Worm (Caenorhabditis elegans) whole organism, late embryonic: Measurements from ENCODE around the gene irld-56.

Experiments
- C08G9.2 ChIP-seq: sonication (generic microtip); optimal IDR thresholded peaks from 2 replicates; lab custom pipeline; 2016; ENCODE audit warnings: mild to moderate bottlenecking, missing genetic modification characterization, moderate library complexity, missing compliant biosample characterization
- C38D4.7 ChIP-seq: fragments of 200-800 bp; sonication (Bioruptor generic); optimal IDR thresholded peaks from 2 replicates; lab custom pipeline; 2018; ENCODE audit warnings: mild to moderate bottlenecking, missing genetic modification characterization, moderate library complexity, missing compliant biosample characterization
- F13H6.1 ChIP-seq: sonication (generic microtip); optimal IDR thresholded peaks from 2 replicates; lab custom pipeline; 2016; ENCODE audit warnings: missing genetic modification characterization, missing compliant biosample characterization
- T23F11.4 ChIP-seq: fragments of 200-800 bp; sonication (Bioruptor generic); optimal IDR thresholded peaks from 2 replicates; lab custom pipeline; 2018; ENCODE audit warnings: mild to moderate bottlenecking, missing genetic modification characterization, missing compliant biosample characterization
- Y22D7AL.16 ChIP-seq: sonication (generic microtip); optimal IDR thresholded peaks from 2 replicates; lab custom pipeline; 2016; ENCODE audit warnings: missing genetic modification characterization, missing compliant biosample characterization
- ama-1 ChIP-seq: fragments of 150-350 bp; optimal IDR thresholded peaks from 2 replicates; lab custom pipeline; 2014
- ceh-18 ChIP-seq: sonication (generic microtip); optimal IDR thresholded peaks from 2 replicates; lab custom pipeline; 2016; ENCODE audit warnings: missing genetic modification characterization, missing compliant biosample characterization
- ceh-19 ChIP-seq: fragments of 200-800 bp; sonication (Bioruptor generic); optimal IDR thresholded peaks from 2 replicates; lab custom pipeline; 2018; ENCODE audit warnings: mild to moderate bottlenecking, missing genetic modification characterization, missing compliant biosample characterization
- ceh-22 ChIP-seq: sonication (generic microtip); optimal IDR thresholded peaks from 2 replicates; lab custom pipeline; 2017; ENCODE audit warnings: missing biosample characterization, missing genetic modification characterization
- ceh-24 ChIP-seq: sonication (generic microtip); optimal IDR thresholded peaks from 2 replicates; lab custom pipeline; 2016; ENCODE audit warnings: mild to moderate bottlenecking, missing genetic modification characterization, missing compliant biosample characterization
- ceh-34 ChIP-seq: sonication (generic microtip); optimal IDR thresholded peaks from 2 replicates; lab custom pipeline; 2016; ENCODE audit warnings: mild to moderate bottlenecking, missing genetic modification characterization, missing compliant biosample characterization
- ceh-45 ChIP-seq: fragments of 200-800 bp; sonication (Bioruptor generic); IDR thresholded peaks from 2 replicates; pipeline ENCODE4 v1.3.6; 2022; ENCODE audit warnings: missing genetic modification reagents, missing genetic modification characterization, missing compliant biosample characterization
- ceh-48 ChIP-seq: sonication (generic microtip); optimal IDR thresholded peaks from 2 replicates; lab custom pipeline; 2016; ENCODE audit warnings: missing genetic modification characterization, inconsistent platforms, missing compliant biosample characterization
- ceh-9 ChIP-seq: sonication (generic microtip); optimal IDR thresholded peaks from 2 replicates; lab custom pipeline; 2016; ENCODE audit warnings: mild to moderate bottlenecking, missing genetic modification characterization, inconsistent platforms, missing compliant biosample characterization
- che-1 ChIP-seq: sonication (generic microtip); optimal IDR thresholded peaks from 2 replicates; lab custom pipeline; 2016; ENCODE audit warnings: mild to moderate bottlenecking, missing genetic modification characterization, missing compliant biosample characterization
- dmd-4 ChIP-seq: sonication (generic microtip); optimal IDR thresholded peaks from 2 replicates; lab custom pipeline; 2016; ENCODE audit warnings: borderline replicate concordance, missing genetic modification characterization, missing compliant biosample characterization
- dve-1 ChIP-seq: sonication (generic microtip); optimal IDR thresholded peaks from 2 replicates; lab custom pipeline; 2017; ENCODE audit warnings: antibody characterized with exemption, mild to moderate bottlenecking, missing genetic modification characterization, missing compliant biosample characterization
- ets-4 ChIP-seq: sonication (generic microtip); optimal IDR thresholded peaks from 2 replicates; lab custom pipeline; 2016; ENCODE audit warnings: missing genetic modification characterization, missing compliant biosample characterization
- fax-1 ChIP-seq: sonication (generic microtip); optimal IDR thresholded peaks from 2 replicates; lab custom pipeline; 2016; ENCODE audit warnings: missing genotype, missing genetic modification characterization, missing compliant biosample characterization
- fkh-10 ChIP-seq: fragments of 150-350 bp; optimal IDR thresholded peaks from 2 replicates; lab custom pipeline; 2014; ENCODE audit warnings: missing biosample characterization, missing genetic modification reagents, missing genetic modification characterization
- gmeb-2 ChIP-seq: sonication (generic microtip); optimal IDR thresholded peaks from 2 replicates; lab custom pipeline; 2016; ENCODE audit warnings: missing genetic modification characterization, inconsistent platforms, missing compliant biosample characterization
- hlh-30 ChIP-seq: sonication (generic microtip); optimal IDR thresholded peaks from 2 replicates; lab custom pipeline; 2017; ENCODE audit warnings: antibody characterized with exemption, missing genetic modification characterization, missing compliant biosample characterization; ENCODE audit not compliant: insufficient read depth
- hlh-6 ChIP-seq: sonication (generic microtip); optimal IDR thresholded peaks from 2 replicates; lab custom pipeline; 2016; ENCODE audit warnings: missing genotype, missing genetic modification characterization, missing compliant biosample characterization
- hlh-8 ChIP-seq: sonication (generic microtip); optimal IDR thresholded peaks from 2 replicates; lab custom pipeline; 2016; ENCODE audit warnings: missing genotype, missing genetic modification characterization, missing compliant biosample characterization
- nfya-1 ChIP-seq: sonication (generic microtip); optimal IDR thresholded peaks from 2 replicates; lab custom pipeline; 2017; ENCODE audit warnings: missing genetic modification characterization, mild to moderate bottlenecking, missing compliant biosample characterization, antibody characterized with exemption, moderate library complexity
- nhr-11 ChIP-seq: fragments of 150-350 bp; optimal IDR thresholded peaks from 2 replicates; lab custom pipeline; 2014; ENCODE audit warnings: missing biosample characterization, missing genetic modification characterization
- nhr-232 ChIP-seq: sonication (generic microtip); optimal IDR thresholded peaks from 2 replicates; lab custom pipeline; 2016; ENCODE audit warnings: missing genetic modification characterization, missing compliant biosample characterization
- odd-2 ChIP-seq: sonication (generic microtip); optimal IDR thresholded peaks from 2 replicates; lab custom pipeline; 2017; ENCODE audit warnings: antibody characterized with exemption, mild to moderate bottlenecking, missing genetic modification characterization, missing compliant biosample characterization
- pax-1 ChIP-seq: fragments of 150-350 bp; optimal IDR thresholded peaks from 2 replicates; lab custom pipeline; 2014; ENCODE audit warnings: missing biosample characterization, missing genetic modification characterization
- pha-4 ChIP-seq: fragments of 150-350 bp; optimal IDR thresholded peaks from 2 replicates; lab custom pipeline; 2018; ENCODE audit warnings: missing biosample characterization, missing genetic modification reagents, missing genetic modification characterization
- pqm-1 ChIP-seq: sonication (generic microtip); optimal IDR thresholded peaks from 2 replicates; lab custom pipeline; 2016; ENCODE audit warnings: missing genetic modification characterization, missing compliant biosample characterization
- pros-1 ChIP-seq: fragments of 150-350 bp; optimal IDR thresholded peaks from 2 replicates; lab custom pipeline; 2014; ENCODE audit warnings: missing biosample characterization, missing genetic modification reagents, missing genetic modification characterization
- ref-2 ChIP-seq: sonication (generic microtip); optimal IDR thresholded peaks from 2 replicates; lab custom pipeline; 2016; ENCODE audit warnings: missing genetic modification characterization, missing compliant biosample characterization
- sdc-2 ChIP-seq: sonication (generic microtip); optimal IDR thresholded peaks from 2 replicates; lab custom pipeline; 2016; ENCODE audit warnings: missing genotype, missing genetic modification characterization, missing compliant biosample characterization
- sox-2 ChIP-seq: fragments of 200-800 bp; sonication (Bioruptor generic); IDR thresholded peaks from 2 replicates; pipeline ENCODE4 v1.3.6; 2022; ENCODE audit warnings: missing genetic modification reagents, missing genetic modification characterization, missing compliant biosample characterization
- sox-4 ChIP-seq: sonication (generic microtip); optimal IDR thresholded peaks from 2 replicates; lab custom pipeline; 2017; ENCODE audit warnings: mild to moderate bottlenecking, missing genetic modification characterization, inconsistent platforms, missing compliant biosample characterization
- syd-9 ChIP-seq: sonication (generic microtip); optimal IDR thresholded peaks from 2 replicates; lab custom pipeline; 2016; ENCODE audit warnings: mild to moderate bottlenecking, missing genetic modification characterization, moderate library complexity, missing compliant biosample characterization
- tbx-7 ChIP-seq: sonication (generic microtip); optimal IDR thresholded peaks from 2 replicates; lab custom pipeline; 2016; ENCODE audit warnings: missing genotype, missing genetic modification characterization, missing compliant biosample characterization
- ttx-3 ChIP-seq: sonication (generic microtip); optimal IDR thresholded peaks from 2 replicates; lab custom pipeline; 2016; ENCODE audit warnings: missing genetic modification reagents, missing genetic modification characterization, missing compliant biosample characterization
- unc-42 ChIP-seq: sonication (generic microtip); optimal IDR thresholded peaks from 2 replicates; lab custom pipeline; 2016; ENCODE audit warnings: missing genotype, missing genetic modification characterization, missing compliant biosample characterization
- unc-55 ChIP-seq: sonication (generic microtip); optimal IDR thresholded peaks from 2 replicates; lab custom pipeline; 2017; ENCODE audit warnings: missing biosample characterization, missing genetic modification reagents, missing genetic modification characterization
- ztf-16 ChIP-seq: sonication (generic microtip); optimal IDR thresholded peaks from 2 replicates; lab custom pipeline; 2017; ENCODE audit warnings: missing genetic modification characterization, missing compliant biosample characterization

irld-56 gene

DNA sequence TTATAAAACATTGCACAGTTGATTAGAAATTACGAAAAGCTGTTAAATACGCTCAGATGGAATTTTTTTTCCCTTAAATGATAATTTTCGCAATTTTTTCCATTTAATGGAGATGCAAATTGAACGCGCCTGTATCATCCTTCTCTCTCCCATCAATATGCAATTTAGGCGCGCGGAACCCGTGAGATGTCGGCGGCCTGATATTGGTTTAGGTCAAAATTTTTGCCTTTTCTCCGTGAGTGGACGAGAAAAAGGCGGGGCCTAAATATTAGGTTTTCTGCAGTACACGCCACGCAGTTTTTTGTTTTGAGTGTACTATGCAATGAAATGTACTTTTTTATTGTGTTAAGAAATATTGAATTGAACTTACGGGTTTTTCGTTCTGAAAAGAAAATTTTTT lies 29.9 kb downstream of the irld-56 start:
- TF ChIP-seq ceh-22 (no peak), ceh-19 (GFP tag; lab: Kevin White, UChicago) (no peak), T23F11.4 (no peak), ceh-18 (no peak), sox-4 (no peak), dve-1 (no peak), F13H6.1 (no peak), hlh-8 (tag; lab: Kevin White, UChicago) (no peak), ceh-24 (no peak), nhr-11 (tag; lab: Kevin White, UChicago) (no peak), sdc-2 (tag; lab: Kevin White, UChicago) (no peak), nhr-232 (tag; lab: Kevin White, UChicago) (no peak), che-1 (tag; lab: Kevin White, UChicago) (no peak), ref-2 (tag; lab: Kevin White, UChicago) (no peak), odd-2 (no peak), unc-55 (no peak), Y22D7AL.16 (no peak)

DNA sequence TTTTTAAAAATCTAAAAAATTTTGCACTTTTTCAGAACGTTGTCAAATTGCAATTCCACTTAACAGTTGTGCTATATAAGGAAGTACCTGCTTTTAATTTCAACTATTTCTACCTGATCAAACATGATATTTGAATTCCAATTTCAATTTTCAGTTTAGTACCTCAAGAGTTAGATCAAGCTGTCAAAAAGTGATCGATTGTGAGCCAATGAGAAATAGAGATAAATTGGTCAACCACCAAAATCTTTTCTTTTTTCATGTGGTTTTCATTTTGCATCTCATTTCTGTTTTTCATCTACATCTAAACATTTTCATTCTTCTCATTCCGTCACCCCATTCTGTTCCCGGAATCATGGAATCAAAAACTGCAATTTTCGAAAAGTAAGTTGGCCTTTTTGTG lies 31.0 kb downstream of the irld-56 start, which contains the start of gene egl-23:
Gene egl-23 (plus strand): TSS at position 301 of the 400 bp plus-strand sequence.
- TF ChIP-seq sdc-2 (tag; lab: Kevin White, UChicago) (no peak), nfya-1 (tag; lab: Kevin White, UChicago) (no peak), ets-4 (tag; lab: Kevin White, UChicago) (no peak), ama-1 (lab: Kevin White, UChicago) (no peak), tbx-7 (tag; lab: Kevin White, UChicago) (no peak)

DNA sequence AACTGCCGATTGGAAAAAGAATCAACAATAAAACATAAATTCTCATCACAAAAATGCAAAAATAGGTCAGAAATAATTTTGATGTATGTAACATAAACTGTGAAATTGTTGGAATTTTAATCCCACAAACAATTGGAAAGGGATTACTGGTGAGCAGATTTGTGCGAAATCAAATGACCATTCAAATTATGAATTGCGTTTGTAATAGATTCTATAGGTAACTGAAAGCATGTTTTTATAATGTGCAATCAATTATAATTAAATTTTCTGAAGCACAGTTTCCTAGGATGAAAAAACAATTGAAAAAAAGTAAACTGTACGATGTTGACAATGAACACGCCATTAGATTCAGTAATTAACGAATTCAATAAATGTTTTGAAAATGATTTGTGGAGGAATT lies 34.1 kb downstream of the irld-56 start, which contains the start of gene tor-1:
Gene tor-1 (minus strand): TSS at position 101 of the 400 bp plus-strand sequence.
- no peak for TF ChIP-seq ceh-22
- no peak for TF ChIP-seq sox-2 (GFP tag; lab: Robert Waterston, UW)
- no peak for TF ChIP-seq ama-1 (lab: Kevin White, UChicago)
- no peak for TF ChIP-seq C38D4.7 (GFP tag; lab: Kevin White, UChicago)
- no peak for TF ChIP-seq pha-4 (tag; lab: Kevin White, UChicago)
- no peak for TF ChIP-seq dmd-4 (tag; lab: Kevin White, UChicago)
- no peak for TF ChIP-seq pax-1 (tag; lab: Kevin White, UChicago)

DNA sequence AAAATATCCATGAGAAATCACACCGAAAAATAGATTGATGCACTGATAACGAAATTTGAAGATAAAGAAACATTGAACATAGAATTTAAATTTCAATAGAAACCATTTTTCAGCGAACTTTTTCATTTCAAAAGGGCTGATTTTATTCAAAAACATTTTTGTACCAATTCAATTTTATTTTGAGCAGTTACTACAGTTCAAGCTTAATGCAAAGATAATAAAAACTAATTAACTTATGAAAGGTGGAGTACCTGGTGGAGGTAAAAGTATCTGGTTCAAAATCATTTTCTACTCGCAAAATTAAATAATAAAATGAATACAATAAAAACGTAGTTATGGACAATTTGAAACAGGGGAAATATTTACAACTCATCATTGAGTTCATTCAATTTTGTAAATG lies 35.7 kb downstream of the irld-56 start, which contains the start of gene tor-2:
Gene tor-2 (minus strand): TSS at position 101 of the 400 bp plus-strand sequence.
- TF ChIP-seq ceh-34 (tag; lab: Kevin White, UChicago): no peak
- TF ChIP-seq fax-1 (tag; lab: Kevin White, UChicago): no peak
- no peak for TF ChIP-seq hlh-6 (tag; lab: Kevin White, UChicago)
- TF ChIP-seq C08G9.2 (tag; lab: Kevin White, UChicago): no peak
- TF ChIP-seq ceh-45: no peak
- no peak for TF ChIP-seq syd-9
- no peak for TF ChIP-seq pax-1 (tag; lab: Kevin White, UChicago)
- TF ChIP-seq, all 69 proteins: peak for 0

DNA sequence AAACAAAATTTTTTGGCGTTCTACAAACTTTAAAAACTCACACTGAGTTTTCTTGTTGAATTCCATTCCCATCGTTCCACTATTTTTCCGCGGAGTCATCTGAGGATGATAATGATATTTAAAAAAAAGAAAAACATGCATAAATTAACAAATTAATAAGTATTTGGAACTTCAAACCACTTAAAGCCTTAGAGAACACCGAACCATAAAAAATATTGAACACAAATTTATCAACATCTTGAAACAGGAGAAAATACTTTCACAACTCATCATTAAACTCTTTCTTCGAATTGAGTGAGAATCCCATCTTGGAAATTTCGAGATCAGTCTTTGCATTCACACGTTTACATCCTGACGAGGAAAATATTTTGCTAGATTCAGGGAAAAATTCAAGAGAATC lies 37.4 kb downstream of the irld-56 start, which contains the start of gene gei-18:
Gene gei-18 (minus strand): TSS at position 101 of the 400 bp plus-strand sequence.
- TF ChIP-seq C38D4.7 (GFP tag; lab: Kevin White, UChicago) (no peak), nhr-11 (tag; lab: Kevin White, UChicago) (no peak), sox-4 (no peak), ztf-16 (tag; lab: Kevin White, UChicago) (no peak), fkh-10 (GFP tag; lab: Kevin White, UChicago) (no peak), ceh-48 (no peak), pqm-1 (no peak), tbx-7 (tag; lab: Kevin White, UChicago) (no peak), ama-1 (lab: Kevin White, UChicago) (no peak), hlh-30 (no peak), ceh-34 (tag; lab: Kevin White, UChicago) (no peak), gmeb-2 (tag; lab: Kevin White, UChicago) (no peak), unc-42 (tag; lab: Kevin White, UChicago) (no peak), ceh-9 (no peak), fax-1 (tag; lab: Kevin White, UChicago) (no peak), ref-2 (tag; lab: Kevin White, UChicago) (no peak), pax-1 (tag; lab: Kevin White, UChicago) (no peak), pros-1 (no peak), ttx-3 (no peak), dve-1 (no peak)
